Fruit fly (Drosophila melanogaster) whole organism, embryonic: ENCODE data around the gene CG43389.

Experiments
- Antp ChIP-seq: fragments of 200-800 bp; sonication (Bioruptor generic); optimal IDR thresholded peaks from 3 replicates; lab custom pipeline; 2016; ENCODE audit warnings: missing biosample characterization, missing genetic modification characterization
- CG1024 ChIP-seq: fragments of 200-800 bp; sonication (Bioruptor generic); IDR thresholded peaks from 2 replicates; pipeline ENCODE4 v1.3.6; 2022; ENCODE audit warnings: missing biosample characterization, missing genetic modification characterization
- CG11695 ChIP-seq: fragments of 200-800 bp; sonication (Bioruptor generic); IDR thresholded peaks from 3 replicates; pipeline ENCODE4 v1.3.6; 2022; ENCODE audit warnings: missing biosample characterization, missing genetic modification characterization
- CG12299 ChIP-seq: fragments of 200-800 bp; sonication (Bioruptor generic); optimal IDR thresholded peaks from 2 replicates; lab custom pipeline; 2018; ENCODE audit warnings: missing biosample characterization, mild to moderate bottlenecking, missing genetic modification characterization
- CG13296 ChIP-seq: fragments of 200-800 bp; sonication (Bioruptor generic); optimal IDR thresholded peaks from 3 replicates; lab custom pipeline; 2018; ENCODE audit warnings: missing biosample characterization, mild to moderate bottlenecking, missing genetic modification characterization
- CG13424 ChIP-seq: fragments of 200-800 bp; sonication (Bioruptor generic); optimal IDR thresholded peaks from 2 replicates; lab custom pipeline; 2019; ENCODE audit warnings: missing biosample characterization, mild to moderate bottlenecking, missing genetic modification characterization, moderate library complexity
- CG15514 ChIP-seq: fragments of 200-800 bp; sonication (Bioruptor generic); optimal IDR thresholded peaks from 3 replicates; lab custom pipeline; 2017; ENCODE audit warnings: missing biosample characterization, missing genetic modification characterization, mild to moderate bottlenecking, moderate library complexity, missing genetic modification reagents
- CG17829 ChIP-seq: fragments of 200-800 bp; optimal IDR thresholded peaks from 2 replicates; lab custom pipeline; 2019; ENCODE audit warnings: missing biosample characterization, mild to moderate bottlenecking, missing genetic modification characterization, moderate library complexity
- CG17912 ChIP-seq: fragments of 200-800 bp; sonication (Bioruptor generic); optimal IDR thresholded peaks from 2 replicates; lab custom pipeline; 2018; ENCODE audit warnings: missing biosample characterization, mild to moderate bottlenecking, missing genetic modification characterization
- CG18262 ChIP-seq: fragments of 200-800 bp; optimal IDR thresholded peaks from 3 replicates; lab custom pipeline; 2019; ENCODE audit warnings: missing biosample characterization, mild to moderate bottlenecking, missing genetic modification characterization, moderate library complexity
- CG30403 ChIP-seq: fragments of 200-800 bp; sonication (Bioruptor generic); optimal IDR thresholded peaks from 3 replicates; lab custom pipeline; 2016; ENCODE audit warnings: missing biosample characterization, missing genetic modification characterization
- CG31388 ChIP-seq: fragments of 200-800 bp; sonication (Bioruptor generic); optimal IDR thresholded peaks from 2 replicates; lab custom pipeline; 2016; ENCODE audit warnings: missing biosample characterization, missing genetic modification characterization
- CG32767 ChIP-seq: fragments of 200-800 bp; sonication (Bioruptor generic); IDR thresholded peaks from 2 replicates; pipeline ENCODE4 v1.3.6; 2022; ENCODE audit warnings: missing biosample characterization, missing genetic modification characterization
- CG3407 ChIP-seq: fragments of 200-800 bp; sonication (Bioruptor generic); optimal IDR thresholded peaks from 2 replicates; lab custom pipeline; 2018; ENCODE audit warnings: missing biosample characterization, mild to moderate bottlenecking, missing genetic modification characterization
- CG6175 ChIP-seq: fragments of 200-800 bp; sonication (Bioruptor generic); IDR thresholded peaks from 3 replicates; pipeline ENCODE4 v1.3.6; 2022; ENCODE audit warnings: missing biosample characterization, missing genetic modification characterization
- CG6683 ChIP-seq: fragments of 200-800 bp; sonication (Bioruptor generic); optimal IDR thresholded peaks from 2 replicates; lab custom pipeline; 2017; ENCODE audit warnings: missing biosample characterization, mild to moderate bottlenecking, missing genetic modification characterization, missing genetic modification reagents
- CG6791 ChIP-seq: fragments of 200-800 bp; sonication (Bioruptor generic); IDR thresholded peaks from 3 replicates; pipeline ENCODE4 v1.3.6; 2022; ENCODE audit warnings: missing biosample characterization, missing genetic modification characterization; ENCODE audit not compliant: partially characterized antibody
- CG7928 ChIP-seq: fragments of 200-800 bp; sonication (Bioruptor generic); optimal IDR thresholded peaks from 2 replicates; lab custom pipeline; 2017; ENCODE audit warnings: missing biosample characterization, mild to moderate bottlenecking, missing genetic modification characterization
- CG7963 ChIP-seq: fragments of 200-800 bp; sonication (Bioruptor generic); IDR thresholded peaks from 3 replicates; pipeline ENCODE4 v1.3.6; 2022; ENCODE audit warnings: missing biosample characterization, missing genetic modification characterization; ENCODE audit not compliant: partially characterized antibody
- CG7987 ChIP-seq: fragments of 200-800 bp; sonication (Bioruptor generic); optimal IDR thresholded peaks from 2 replicates; lab custom pipeline; 2018; ENCODE audit warnings: missing biosample characterization, mild to moderate bottlenecking, missing genetic modification characterization, moderate library complexity
- CG8765 ChIP-seq: fragments of 200-800 bp; sonication (Bioruptor generic); IDR thresholded peaks from 2 replicates; pipeline ENCODE4 v1.3.6; 2022; ENCODE audit warnings: missing biosample characterization, missing genetic modification characterization
- Eip74EF ChIP-seq, 2 experiments: fragments of 200-800 bp in 1 of 2; fragments of >200 bp in 1 of 2; sonication (Bioruptor generic) in 1 of 2; optimal IDR thresholded peaks; 2 replicates each; lab custom pipeline; 2017 to 2019; ENCODE audit warnings: missing biosample characterization in 2 of 2, missing genetic modification characterization in 2 of 2, mild to moderate bottlenecking in 1 of 2, moderate library complexity in 1 of 2
- Ets97D ChIP-seq: fragments of 200-800 bp; sonication (Bioruptor generic); optimal IDR thresholded peaks from 3 replicates; lab custom pipeline; 2016; ENCODE audit warnings: missing biosample characterization, missing genetic modification characterization
- HLH3B ChIP-seq: fragments of 200-800 bp; sonication (Bioruptor generic); IDR thresholded peaks from 2 replicates; pipeline ENCODE4 v1.3.6; 2022; ENCODE audit warnings: missing biosample characterization, missing genetic modification characterization
- Kr ChIP-seq: fragments of 200-800 bp; sonication (Bioruptor generic); optimal IDR thresholded peaks from 2 replicates; lab custom pipeline; 2017; ENCODE audit warnings: missing biosample characterization, mild to moderate bottlenecking, missing genetic modification characterization
- Myb ChIP-seq: fragments of 200-800 bp; sonication (Bioruptor generic); optimal IDR thresholded peaks from 2 replicates; lab custom pipeline; 2016; ENCODE audit warnings: missing biosample characterization, missing genetic modification characterization
- NC2β ChIP-seq: fragments of 200-800 bp; sonication (Bioruptor generic); optimal IDR thresholded peaks from 2 replicates; lab custom pipeline; 2016; ENCODE audit warnings: missing biosample characterization, missing genetic modification characterization
- Stat92E ChIP-seq, 3 experiments: fragments of >200 bp in 2 of 3; fragments of 200-800 bp in 1 of 3; sonication (Bioruptor generic) in 1 of 3; optimal IDR thresholded peaks; 2 replicates each; lab custom pipeline; 2017 to 2019; ENCODE audit warnings: missing biosample characterization in 3 of 3, missing genetic modification characterization in 3 of 3, mild to moderate bottlenecking in 1 of 3, moderate library complexity in 1 of 3
- aop ChIP-seq: fragments of 200-800 bp; sonication (Bioruptor generic); IDR thresholded peaks from 2 replicates; pipeline ENCODE4 v1.3.6; 2022; ENCODE audit warnings: missing biosample characterization, missing genetic modification characterization
- az2 ChIP-seq: fragments of 200-800 bp; sonication (Bioruptor generic); optimal IDR thresholded peaks from 3 replicates; lab custom pipeline; 2016; ENCODE audit warnings: missing biosample characterization, missing genetic modification characterization
- bbx ChIP-seq: fragments of 200-800 bp; sonication (Bioruptor generic); IDR thresholded peaks from 2 replicates; pipeline ENCODE4 v1.3.6; 2022; ENCODE audit warnings: missing biosample characterization, missing genetic modification characterization; ENCODE audit not compliant: partially characterized antibody
- cg ChIP-seq: fragments of 200-800 bp; sonication (Bioruptor generic); optimal IDR thresholded peaks from 3 replicates; lab custom pipeline; 2019; ENCODE audit warnings: missing biosample characterization, mild to moderate bottlenecking, missing genetic modification characterization, moderate library complexity
- chinmo ChIP-seq: fragments of 200-800 bp; sonication (Bioruptor generic); IDR thresholded peaks from 4 replicates; pipeline ENCODE4 v1.3.6; 2022; ENCODE audit warnings: missing biosample characterization, missing genetic modification characterization; ENCODE audit not compliant: partially characterized antibody
- croc ChIP-seq: fragments of 200-800 bp; sonication (Bioruptor generic); conservative IDR thresholded peaks from 3 replicates; pipeline ENCODE4 v1.3.6; 2022; ENCODE audit warnings: missing biosample characterization, missing genetic modification characterization
- crol ChIP-seq: fragments of 200-800 bp; sonication (Bioruptor generic); IDR thresholded peaks from 2 replicates; pipeline ENCODE4 v1.3.6; 2022; ENCODE audit warnings: missing biosample characterization, missing genetic modification characterization
- disco-r ChIP-seq: fragments of 200-800 bp; sonication (Bioruptor generic); optimal IDR thresholded peaks from 2 replicates; lab custom pipeline; 2016; ENCODE audit warnings: missing biosample characterization, missing genetic modification characterization
- dmrt99B ChIP-seq: fragments of 200-800 bp; sonication (Bioruptor generic); optimal IDR thresholded peaks from 2 replicates; lab custom pipeline; 2018; ENCODE audit warnings: missing biosample characterization, mild to moderate bottlenecking, missing genetic modification characterization, moderate library complexity
- esg ChIP-seq: fragments of 200-800 bp; sonication (Bioruptor generic); conservative IDR thresholded peaks from 2 replicates; pipeline ENCODE4 v1.3.6; 2022; ENCODE audit warnings: missing biosample characterization, missing genetic modification characterization
- kah ChIP-seq: fragments of 200-800 bp; sonication (Bioruptor generic); optimal IDR thresholded peaks from 2 replicates; lab custom pipeline; 2018; ENCODE audit warnings: missing biosample characterization, mild to moderate bottlenecking, missing genetic modification characterization
- luna ChIP-seq: fragments of 200-800 bp; sonication (Bioruptor generic); optimal IDR thresholded peaks from 2 replicates; lab custom pipeline; 2016; ENCODE audit warnings: missing biosample characterization, missing genetic modification characterization
- maf-S ChIP-seq: fragments of 200-800 bp; sonication (Bioruptor generic); optimal IDR thresholded peaks from 2 replicates; lab custom pipeline; 2016; ENCODE audit warnings: missing biosample characterization, missing genetic modification characterization
- pb ChIP-seq: fragments of 200-800 bp; sonication (Bioruptor generic); optimal IDR thresholded peaks from 3 replicates; lab custom pipeline; 2016; ENCODE audit warnings: missing biosample characterization, missing genetic modification characterization
- pros ChIP-seq: fragments of 200-800 bp; sonication (Bioruptor generic); optimal IDR thresholded peaks from 3 replicates; lab custom pipeline; 2019; ENCODE audit warnings: missing biosample characterization, mild to moderate bottlenecking, missing genetic modification characterization, moderate library complexity
- psq ChIP-seq: fragments of 200-800 bp; sonication (Bioruptor generic); optimal IDR thresholded peaks from 2 replicates; lab custom pipeline; 2017; ENCODE audit warnings: missing biosample characterization, missing genetic modification characterization
- scrt ChIP-seq: fragments of 200-800 bp; sonication (Bioruptor generic); optimal IDR thresholded peaks from 2 replicates; lab custom pipeline; 2018; ENCODE audit warnings: missing biosample characterization, mild to moderate bottlenecking, missing genetic modification characterization, moderate library complexity
- shn ChIP-seq: fragments of 200-800 bp; sonication (Bioruptor generic); optimal IDR thresholded peaks from 3 replicates; lab custom pipeline; 2016; ENCODE audit warnings: missing biosample characterization, missing genetic modification characterization
- trem ChIP-seq: fragments of 200-800 bp; optimal IDR thresholded peaks from 3 replicates; lab custom pipeline; 2019; ENCODE audit warnings: missing biosample characterization, mild to moderate bottlenecking, missing genetic modification characterization, moderate library complexity
- usp ChIP-seq: fragments of >200 bp; optimal IDR thresholded peaks from 2 replicates; lab custom pipeline; 2017; ENCODE audit warnings: missing biosample characterization, missing genetic modification characterization
- wek ChIP-seq: fragments of 200-800 bp; sonication (Bioruptor generic); optimal IDR thresholded peaks from 3 replicates; lab custom pipeline; 2018; ENCODE audit warnings: missing biosample characterization, mild to moderate bottlenecking, missing genetic modification characterization, moderate library complexity

CG43389 gene

DNA sequence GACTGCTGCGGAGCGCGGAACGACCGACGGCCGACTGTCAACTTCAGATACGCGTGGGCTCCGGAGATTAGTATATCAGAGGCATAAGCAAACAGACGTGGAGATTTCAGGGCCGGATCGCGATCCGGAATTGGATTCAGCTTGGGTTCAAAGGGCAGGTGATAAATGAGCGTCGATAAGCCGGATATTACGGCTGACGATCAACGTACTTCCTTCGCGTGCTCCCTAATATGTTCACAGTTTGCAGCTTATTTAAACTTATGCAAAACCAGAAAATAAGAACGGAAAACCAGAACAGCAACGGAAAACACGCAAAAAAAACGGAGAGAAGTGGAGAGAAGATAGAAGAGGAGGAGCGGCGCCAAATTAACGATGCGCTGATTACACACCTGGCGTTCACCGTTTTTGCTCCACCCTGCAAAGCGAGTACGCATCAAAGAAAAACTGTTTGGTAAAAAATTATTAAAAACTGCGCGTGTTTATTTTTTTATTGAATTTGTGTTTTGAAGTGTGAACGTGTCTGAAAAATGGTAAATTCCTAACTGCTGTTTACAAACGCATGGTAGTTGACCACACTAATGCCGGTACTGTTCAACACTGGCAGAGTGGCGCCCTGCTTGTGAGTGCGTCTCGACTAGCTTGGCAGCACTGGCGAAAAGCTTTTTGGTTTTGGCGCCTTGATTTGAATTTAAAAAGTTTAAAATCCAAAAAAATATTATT is 8.6 kb upstream of the CG43389 start, which contains the start of gene CG17746 (continued):
- TF ChIP-seq Eip74EF (GFP tag; optimal IDR thresholded peaks at IDR 0.05; lab: Kevin White, UChicago), result no peak
- TF ChIP-seq Ets97D, result peak; percentile 90
- TF ChIP-seq CG17829 (tag; lab: Kevin White, UChicago), result peak; percentile 54
- no peak for TF ChIP-seq CG11695
- peak; percentile 87 for TF ChIP-seq trem (tag; lab: Kevin White, UChicago)
- TF ChIP-seq crol (GFP tag; lab: Robert Waterston, UW), result no peak
- TF ChIP-seq dmrt99B (tag; lab: Kevin White, UChicago), result no peak
- no peak for TF ChIP-seq CG6683 (GFP tag; lab: Kevin White, UChicago)
- no peak for TF ChIP-seq CG6175 (GFP tag; lab: Robert Waterston, UW)
- no peak for TF ChIP-seq CG7963 (GFP tag; lab: Robert Waterston, UW)
- TF ChIP-seq CG30403 (GFP tag; lab: Kevin White, UChicago), result peak; percentile 60
- no peak for TF ChIP-seq CG18262 (tag; lab: Kevin White, UChicago)
- no peak for TF ChIP-seq cg
- TF ChIP-seq CG6791, result peak; percentile 67
- TF ChIP-seq chinmo (GFP tag; lab: Robert Waterston, UW), result 0 out of 4 replicates have a peak, but pooled peaks have one; percentile 54
- TF ChIP-seq usp, result no peak
- TF ChIP-seq CG3407, result no peak
- peak; percentile 34 for TF ChIP-seq Antp
- no peak for TF ChIP-seq az2 (GFP tag; lab: Kevin White, UChicago)
- peak; percentile 28 for TF ChIP-seq NC2β
- TF ChIP-seq psq, result peak; percentile 9
- no peak for TF ChIP-seq CG13296 (GFP tag; lab: Kevin White, UChicago)
- TF ChIP-seq Stat92E (GFP tag; optimal IDR thresholded peaks at IDR 0.05; lab: Kevin White, UChicago), result peak in 1 of 3 experiments; percentile 38
- TF ChIP-seq Kr (GFP tag; lab: Kevin White, UChicago), result no peak
- TF ChIP-seq wek, result no peak
- no peak for TF ChIP-seq CG13424 (tag; lab: Kevin White, UChicago)
- no peak for TF ChIP-seq kah (GFP tag; lab: Kevin White, UChicago)
- TF ChIP-seq pb (GFP tag; lab: Kevin White, UChicago), result peak; percentile 14
- no peak for TF ChIP-seq CG32767
- TF ChIP-seq maf-S (GFP tag; lab: Kevin White, UChicago), result peak; percentile 59
- TF ChIP-seq shn (GFP tag; lab: Kevin White, UChicago), result peak; percentile 20
- TF ChIP-seq Myb (GFP tag; lab: Kevin White, UChicago), result peak; percentile 79
- TF ChIP-seq disco-r (GFP tag; lab: Kevin White, UChicago), result no peak
- no peak for TF ChIP-seq CG8765 (GFP tag; lab: Robert Waterston, UW)
- no peak for TF ChIP-seq croc (GFP tag; lab: Robert Waterston, UW)
- TF ChIP-seq CG31388 (GFP tag; lab: Kevin White, UChicago), result no peak
- TF ChIP-seq CG15514 (GFP tag; lab: Kevin White, UChicago), result peak; percentile 86
- TF ChIP-seq CG17912 (GFP tag; lab: Kevin White, UChicago), result peak; percentile 69
- TF ChIP-seq esg (GFP tag; lab: Robert Waterston, UW), result no peak
- TF ChIP-seq bbx (GFP tag; lab: Robert Waterston, UW), result peak; percentile 54
- TF ChIP-seq pros (GFP tag; lab: Kevin White, UChicago), result no peak
- no peak for TF ChIP-seq scrt (GFP tag; lab: Kevin White, UChicago)
- peak; percentile 41 for TF ChIP-seq CG7928 (GFP tag; lab: Kevin White, UChicago)
- no peak for TF ChIP-seq HLH3B (GFP tag; lab: Robert Waterston, UW)
- no peak for TF ChIP-seq CG1024 (GFP tag; lab: Robert Waterston, UW)
- no peak for TF ChIP-seq luna (GFP tag; lab: Kevin White, UChicago)
- TF ChIP-seq CG7987, result peak; percentile 58
- no peak for TF ChIP-seq CG12299 (tag; lab: Kevin White, UChicago)
- TF ChIP-seq aop (GFP tag; lab: Robert Waterston, UW), result no peak
